Worm (Caenorhabditis elegans) whole organism, L3 larva: ENCODE data around the gene rme-2.
"Not testable (repeated sequence)": the region's sequence is repeated elsewhere in the genome, so short reads cannot be mapped to it uniquely, and the experiment has no call there.

ENCODE experiments used
- R02D3.7 ChIP-seq: fragments of 150-350 bp; optimal IDR thresholded peaks from 2 replicates; lab custom pipeline; 2014; ENCODE audit warnings: missing biosample characterization, missing genetic modification characterization
- ZK546.5 ChIP-seq: sonication (generic microtip); optimal IDR thresholded peaks from 2 replicates; lab custom pipeline; 2017; ENCODE audit warnings: missing biosample characterization, missing genetic modification characterization
- aly-2 ChIP-seq: fragments of 150-350 bp; optimal IDR thresholded peaks from 2 replicates; lab custom pipeline; 2014; ENCODE audit warnings: missing biosample characterization, missing genetic modification characterization
- ama-1 ChIP-seq: fragments of 150-350 bp; optimal IDR thresholded peaks from 2 replicates; lab custom pipeline; 2018
- ceh-9 ChIP-seq: sonication (generic microtip); optimal IDR thresholded peaks from 2 replicates; lab custom pipeline; 2018; ENCODE audit warnings: missing biosample characterization, missing genetic modification characterization
- daf-12 ChIP-seq: fragments of 150-350 bp; optimal IDR thresholded peaks from 2 replicates; lab custom pipeline; 2014; ENCODE audit warnings: missing biosample characterization, missing genetic modification reagents, missing genetic modification characterization
- egl-5 ChIP-seq: fragments of 150-350 bp; optimal IDR thresholded peaks from 2 replicates; lab custom pipeline; 2017; ENCODE audit warnings: missing biosample characterization, missing genetic modification reagents, missing genetic modification characterization, inconsistent platforms
- elt-3 ChIP-seq, 3 experiments: fragments of 150-350 bp in 1 of 3; sonication (generic microtip) in 2 of 3; optimal IDR thresholded peaks; 2 replicates in 2 of 3; 4 replicates in 1 of 3; lab custom pipeline; 2014 to 2017; ENCODE audit warnings: missing biosample characterization in 3 of 3, missing genetic modification characterization in 3 of 3
- eor-1 ChIP-seq, 2 experiments: fragments of 150-350 bp; optimal IDR thresholded peaks; 2 replicates each; lab custom pipeline; 2014 to 2018; ENCODE audit warnings: missing biosample characterization in 2 of 2, missing genetic modification characterization in 2 of 2
- fkh-2 ChIP-seq: fragments of 150-350 bp; optimal IDR thresholded peaks from 2 replicates; lab custom pipeline; 2014; ENCODE audit warnings: missing biosample characterization, missing genetic modification reagents, missing genetic modification characterization
- fos-1 ChIP-seq: fragments of 150-350 bp; optimal IDR thresholded peaks from 2 replicates; lab custom pipeline; 2014; ENCODE audit warnings: missing biosample characterization, missing genetic modification characterization
- hmg-11 ChIP-seq: sonication (generic microtip); optimal IDR thresholded peaks from 2 replicates; lab custom pipeline; 2016; ENCODE audit warnings: missing genetic modification characterization, missing compliant biosample characterization
- lin-15B ChIP-seq: fragments of 150-350 bp; optimal IDR thresholded peaks from 2 replicates; lab custom pipeline; 2014; ENCODE audit warnings: missing biosample characterization, missing genetic modification characterization
- lsy-12 ChIP-seq: sonication (generic microtip); optimal IDR thresholded peaks from 2 replicates; lab custom pipeline; 2016; ENCODE audit warnings: mild to moderate bottlenecking, missing genetic modification characterization, missing compliant biosample characterization
- mdl-1 ChIP-seq: fragments of 150-350 bp; optimal IDR thresholded peaks from 2 replicates; lab custom pipeline; 2014; ENCODE audit warnings: missing biosample characterization, missing genetic modification characterization
- mml-1 ChIP-seq: fragments of 150-350 bp; sonication (generic microtip); optimal IDR thresholded peaks from 3 replicates; lab custom pipeline; 2014; ENCODE audit warnings: missing biosample characterization, missing genetic modification characterization
- nfya-1 ChIP-seq: sonication (generic microtip); optimal IDR thresholded peaks from 2 replicates; lab custom pipeline; 2017; ENCODE audit warnings: missing genetic modification characterization, mild to moderate bottlenecking, missing compliant biosample characterization, antibody characterized with exemption, moderate library complexity; ENCODE audit not compliant: insufficient read depth
- nhr-12 ChIP-seq: fragments of 150-350 bp; optimal IDR thresholded peaks from 2 replicates; lab custom pipeline; 2014; ENCODE audit warnings: missing biosample characterization, missing genetic modification characterization
- nhr-23 ChIP-seq: fragments of 150-350 bp; optimal IDR thresholded peaks from 2 replicates; lab custom pipeline; 2014; ENCODE audit warnings: missing biosample characterization, missing genetic modification reagents, missing genetic modification characterization
- nhr-237 ChIP-seq: fragments of 150-350 bp; optimal IDR thresholded peaks from 2 replicates; lab custom pipeline; 2014; ENCODE audit warnings: missing biosample characterization, missing genetic modification characterization
- nhr-25 ChIP-seq: sonication (generic microtip); optimal IDR thresholded peaks from 2 replicates; lab custom pipeline; 2017; ENCODE audit warnings: missing biosample characterization, missing genetic modification characterization
- nhr-28 ChIP-seq: fragments of 150-350 bp; optimal IDR thresholded peaks from 2 replicates; lab custom pipeline; 2014; ENCODE audit warnings: missing biosample characterization, missing genetic modification characterization
- nhr-43 ChIP-seq: sonication (generic microtip); optimal IDR thresholded peaks from 2 replicates; lab custom pipeline; 2016; ENCODE audit warnings: mild to moderate bottlenecking, missing genetic modification characterization, missing compliant biosample characterization; ENCODE audit not compliant: poor library complexity, severe bottlenecking
- nhr-67 ChIP-seq: fragments of 150-350 bp; optimal IDR thresholded peaks from 2 replicates; lab custom pipeline; 2014; ENCODE audit warnings: missing biosample characterization, missing genetic modification characterization
- nhr-76 ChIP-seq: fragments of 150-350 bp; sonication (generic microtip); optimal IDR thresholded peaks from 5 replicates; lab custom pipeline; 2014; ENCODE audit warnings: missing biosample characterization, missing genetic modification characterization
- nhr-77 ChIP-seq: fragments of 150-350 bp; optimal IDR thresholded peaks from 2 replicates; lab custom pipeline; 2014; ENCODE audit warnings: missing biosample characterization, missing genetic modification characterization
- pha-4 ChIP-seq: fragments of 150-350 bp; optimal IDR thresholded peaks from 2 replicates; lab custom pipeline; 2014; ENCODE audit warnings: missing biosample characterization, missing genetic modification reagents, missing genetic modification characterization
- pqm-1 ChIP-seq: fragments of 150-350 bp; optimal IDR thresholded peaks from 2 replicates; lab custom pipeline; 2017; ENCODE audit warnings: missing biosample characterization, missing genetic modification characterization, inconsistent platforms
- snpc-4 ChIP-seq: fragments of 150-350 bp; optimal IDR thresholded peaks from 2 replicates; lab custom pipeline; 2014; ENCODE audit warnings: missing biosample characterization, missing genetic modification characterization
- tbx-2 ChIP-seq: sonication (generic microtip); optimal IDR thresholded peaks from 2 replicates; lab custom pipeline; 2016; ENCODE audit warnings: mild to moderate bottlenecking, missing genetic modification characterization, missing compliant biosample characterization
- unc-39 ChIP-seq: sonication (generic microtip); optimal IDR thresholded peaks from 4 replicates; lab custom pipeline; 2017; ENCODE audit warnings: missing biosample characterization, missing genetic modification characterization
- ztf-4 ChIP-seq: fragments of 150-350 bp; optimal IDR thresholded peaks from 2 replicates; lab custom pipeline; 2014; ENCODE audit warnings: missing biosample characterization, missing genetic modification characterization

The rme-2 gene

DNA sequence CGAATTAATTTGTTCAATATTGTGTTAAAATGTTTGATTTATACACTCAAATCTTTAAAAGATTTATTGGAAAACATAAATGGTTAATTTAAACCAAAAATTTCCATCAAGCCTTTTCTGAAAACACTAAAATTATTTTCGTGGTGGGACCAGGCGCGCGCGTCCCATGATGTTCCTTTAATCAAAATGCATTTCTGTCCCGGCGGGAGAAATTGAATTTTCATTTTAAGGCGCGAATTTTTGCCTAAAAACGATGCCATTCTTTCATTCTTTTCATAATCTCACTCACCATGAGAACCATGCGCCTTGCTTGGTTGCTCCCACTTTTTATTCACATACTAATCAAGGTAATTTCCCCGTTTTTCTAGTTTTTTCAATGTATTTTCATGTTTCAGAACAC is at the start of gene rme-2:
TSS of gene rme-2 (plus strand) at position 288 of the 400 bp plus-strand sequence.
- TF ChIP-seq lsy-12 (tag; lab: Kevin White, UChicago) (no peak), nhr-25 (tag; lab: Kevin White, UChicago) (no peak), nhr-28 (tag; lab: Kevin White, UChicago) (no peak), elt-3 (tag; optimal IDR thresholded peaks at IDR 0.05; lab: Kevin White, UChicago) (no peak), hmg-11 (no peak), mml-1 (tag; lab: Kevin White, UChicago) (no peak), eor-1 (tag; optimal IDR thresholded peaks at IDR 0.05; lab: Kevin White, UChicago) (no peak), mdl-1 (tag; lab: Kevin White, UChicago) (no peak)

DNA sequence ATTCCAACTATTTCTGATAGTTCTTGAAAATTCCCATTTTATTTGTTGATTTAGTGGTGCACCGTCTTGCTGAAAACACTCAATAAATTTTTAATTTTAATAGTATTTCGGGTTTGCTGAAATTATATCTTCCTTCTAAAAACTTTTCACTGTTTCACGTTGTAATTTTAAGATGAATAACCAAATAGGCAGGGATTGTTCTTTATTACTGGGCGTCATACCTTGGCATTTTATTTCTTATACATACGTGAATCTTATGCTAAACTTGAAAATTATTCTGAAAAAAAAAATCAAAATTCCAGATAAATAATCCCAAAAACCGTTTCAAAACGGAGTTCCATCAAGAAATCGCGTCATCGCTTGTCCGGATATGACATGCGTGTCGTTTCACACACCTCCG is 31.1 kb upstream of the rme-2 start, which contains the start of gene mgl-3:
TSS of gene mgl-3 (plus strand) at position 301 of the 400 bp plus-strand sequence.
- no peak for TF ChIP-seq pqm-1
- no peak for TF ChIP-seq nhr-67 (tag; lab: Kevin White, UChicago)
- no peak for TF ChIP-seq nhr-23 (tag; lab: Kevin White, UChicago)
- no peak for TF ChIP-seq ceh-9 (tag; lab: Kevin White, UChicago)
- TF ChIP-seq egl-5 (tag; lab: Kevin White, UChicago), result no peak
- TF ChIP-seq ama-1, result no peak
- TF ChIP-seq R02D3.7 (tag; lab: Kevin White, UChicago), result no peak
- TF ChIP-seq pha-4, result no peak
- no peak for TF ChIP-seq daf-12 (tag; lab: Kevin White, UChicago)
- TF ChIP-seq ZK546.5 (tag; lab: Kevin White, UChicago), result no peak
- no peak for TF ChIP-seq tbx-2 (tag; lab: Kevin White, UChicago)
- no peak for TF ChIP-seq snpc-4 (tag; lab: Kevin White, UChicago)
- TF ChIP-seq nhr-43 (tag; lab: Kevin White, UChicago), result no peak
- no peak for TF ChIP-seq nhr-76 (tag; lab: Kevin White, UChicago)
- TF ChIP-seq lin-15B (tag; lab: Kevin White, UChicago), result no peak
- TF ChIP-seq unc-39 (tag; lab: Kevin White, UChicago), result no peak
- TF ChIP-seq nhr-12 (tag; lab: Kevin White, UChicago), result no peak
- TF ChIP-seq, all 47 proteins: peak for 0

DNA sequence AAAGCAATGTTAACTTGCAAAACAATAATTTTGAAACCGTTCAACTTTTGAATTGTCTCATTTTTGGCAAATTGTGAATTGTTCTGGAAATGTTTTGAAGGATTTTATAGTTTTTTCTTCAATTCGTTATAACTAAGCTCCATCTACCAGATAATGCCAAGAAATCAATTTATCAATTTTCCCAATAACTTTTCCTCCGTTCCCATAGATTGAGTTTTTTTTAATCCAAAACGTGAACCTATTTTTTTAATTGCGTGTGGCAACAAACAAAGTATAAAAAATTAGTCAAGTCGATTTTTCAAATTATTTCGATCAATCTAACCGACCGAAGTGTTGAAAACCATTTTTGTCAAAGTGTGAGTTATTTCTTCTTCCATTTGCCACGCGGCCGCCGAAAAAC is 17.2 kb upstream of the rme-2 start, which contains the start of gene Y4C6A.4:
TSS of gene Y4C6A.4 (plus strand) at position 301 of the 400 bp plus-strand sequence.
- TF ChIP-seq egl-5 (tag; lab: Kevin White, UChicago) (no peak), nfya-1 (no peak), ztf-4 (tag; lab: Kevin White, UChicago) (no peak), lin-15B (tag; lab: Kevin White, UChicago) (no peak)

DNA sequence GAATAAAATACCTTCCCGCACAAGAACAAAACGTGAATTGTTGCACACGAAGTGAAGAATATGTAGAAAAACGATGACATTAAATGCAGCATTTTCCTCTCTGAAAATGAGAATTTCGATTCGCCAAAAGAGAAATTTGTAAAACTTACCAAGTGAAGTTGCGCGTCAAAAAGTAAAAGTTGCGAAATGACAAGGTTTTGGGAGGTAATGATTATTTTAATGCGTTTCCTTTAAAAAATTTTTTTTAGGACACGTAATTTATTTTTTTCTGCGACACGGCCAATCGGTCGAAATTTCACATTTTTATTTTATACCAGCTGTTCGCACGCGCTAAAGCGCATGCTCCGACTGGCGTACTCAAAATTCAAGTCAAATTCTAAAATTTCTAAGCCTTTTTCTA is 13.8 kb upstream of the rme-2 start, which contains the start of gene Y4C6A.3:
TSS of gene Y4C6A.3 (minus strand) at position 101 of the 400 bp plus-strand sequence.
- TF ChIP-seq unc-39 (tag; lab: Kevin White, UChicago); fos-1; hmg-11: not testable (repeated sequence)

DNA sequence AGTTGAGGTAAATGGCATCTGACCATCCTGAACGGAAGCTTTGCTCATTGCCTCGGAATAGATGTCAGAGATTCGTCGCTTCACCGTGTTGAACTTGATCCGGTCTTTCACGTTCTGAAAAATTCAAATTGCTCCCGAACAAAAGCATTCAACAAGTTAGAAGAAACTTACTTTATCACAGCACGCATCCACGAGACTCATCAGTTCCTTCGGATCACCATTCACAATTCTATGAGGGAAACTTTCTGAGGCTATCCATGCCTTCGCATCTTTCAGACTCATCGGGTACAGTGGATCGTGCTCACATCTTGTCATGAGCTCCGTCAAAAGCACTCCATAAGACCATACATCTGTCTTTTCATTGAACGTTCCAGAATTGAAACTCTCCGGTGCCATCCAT is 7.0 kb upstream of the rme-2 start:
- TF ChIP-seq aly-2 (tag; lab: Kevin White, UChicago) (no peak), nhr-237 (no peak), elt-3 (tag; optimal IDR thresholded peaks at IDR 0.05; lab: Kevin White, UChicago) (no peak), nhr-77 (tag; lab: Kevin White, UChicago) (no peak)
- TF ChIP-seq, all 47 proteins: peak for 0

DNA sequence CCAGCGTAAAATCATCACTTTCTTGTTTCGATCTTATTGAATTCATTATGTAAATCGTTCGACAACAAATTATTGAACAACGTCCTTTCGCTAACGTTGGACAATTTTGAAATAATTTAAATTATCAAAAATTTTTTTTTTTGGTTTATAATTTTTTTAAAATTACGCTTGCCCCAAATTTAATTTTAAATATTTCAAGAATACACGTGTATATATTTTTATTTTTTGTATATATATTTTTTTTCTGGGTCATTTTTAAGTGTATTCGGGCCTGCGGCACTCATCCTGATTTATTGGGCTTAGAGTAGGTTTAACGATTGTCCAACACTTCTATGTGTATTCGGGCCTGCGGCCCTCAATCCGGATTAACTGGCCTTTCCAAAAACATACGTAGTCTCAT is 5.4 kb upstream of the rme-2 start, which contains the start of gene Y52D5A.2:
TSS of gene Y52D5A.2 (minus strand) at position 101 of the 400 bp plus-strand sequence.
- TF ChIP-seq ZK546.5 (tag; lab: Kevin White, UChicago); pqm-1; fkh-2 (tag; lab: Kevin White, UChicago): not testable (repeated sequence)
